Fruit fly (Drosophila melanogaster): Measurements from ENCODE around the gene CG13305.

The CG13305 gene

dm6 chr3L:8667809-8668593, 21.4 kb upstream of the CG13305 start:
- TF ChIP-seq CG7556 (GFP tag; optimal IDR thresholded peaks at IDR 0.05) (peak; percentile 21), ase (GFP tag; IDR thresholded peaks at IDR 0.05) (no peak), gcm2 (GFP tag; optimal IDR thresholded peaks at IDR 0.05) (no peak), CG12219 (GFP tag; optimal IDR thresholded peaks at IDR 0.05) (peak; percentile 10), HmgD (GFP tag; optimal IDR thresholded peaks at IDR 0.05) (no peak), CG3726 (GFP tag; IDR thresholded peaks at IDR 0.05) (no peak), sna (GFP tag; IDR thresholded peaks at IDR 0.05; ENCODE audit: partially characterized antibody) (no peak), CG4707 (GFP tag; optimal IDR thresholded peaks at IDR 0.05) (no peak), D (optimal IDR thresholded peaks at IDR 0.05) (no peak), D (GFP tag; optimal IDR thresholded peaks at IDR 0.05) (peak; percentile 37), H15 (GFP tag; IDR thresholded peaks at IDR 0.05) (peak; percentile 54; the same call in 1 of the 3 replicates), CG1024 (GFP tag; IDR thresholded peaks at IDR 0.05) (no peak), CG10267 (tag; optimal IDR thresholded peaks at IDR 0.05) (peak; percentile 58), gfzf (GFP tag; optimal IDR thresholded peaks at IDR 0.05) (no peak), CG4820 (GFP tag; optimal IDR thresholded peaks at IDR 0.05) (peak; percentile 24), BtbVII (GFP tag; optimal IDR thresholded peaks at IDR 0.05) (no peak), org-1 (GFP tag; optimal IDR thresholded peaks at IDR 0.05) (peak; percentile 1), ab (GFP tag; optimal IDR thresholded peaks at IDR 0.05) (no peak), bab2 (GFP tag; optimal IDR thresholded peaks at IDR 0.05) (no peak), ara (GFP tag; IDR thresholded peaks at IDR 0.05) (peak; percentile 63; the same call in 1 of the 2 replicates), crol (GFP tag; IDR thresholded peaks at IDR 0.05) (peak; percentile 60), btn (GFP tag; optimal IDR thresholded peaks at IDR 0.05) (no peak), BEAF-32 (GFP tag; optimal IDR thresholded peaks at IDR 0.05) (no peak), Camta (GFP tag; optimal IDR thresholded peaks at IDR 0.05) (no peak), aop (GFP tag; IDR thresholded peaks at IDR 0.05) (no peak), CG13775 (GFP tag; optimal IDR thresholded peaks at IDR 0.05) (peak; percentile 8), ftz-f1 (GFP tag; optimal IDR thresholded peaks at IDR 0.05) (no peak), Hmr (GFP tag; optimal IDR thresholded peaks at IDR 0.05) (no peak), CG6689 (GFP tag; IDR thresholded peaks at IDR 0.05) (peak; percentile 47), ERR (GFP tag; optimal IDR thresholded peaks at IDR 0.05) (no peak), Dip3 (GFP tag; optimal IDR thresholded peaks at IDR 0.05) (no peak), knrl (GFP tag; IDR thresholded peaks at IDR 0.05; ENCODE audit: partially characterized antibody) (no peak), sim (GFP tag; IDR thresholded peaks at IDR 0.05) (no peak), CG8281 (tag; optimal IDR thresholded peaks at IDR 0.05) (no peak), luna (GFP tag; optimal IDR thresholded peaks at IDR 0.05) (no peak), CG10462 (GFP tag; optimal IDR thresholded peaks at IDR 0.05) (no peak), croc (GFP tag; conservative IDR thresholded peaks at IDR 0.05) (0 out of 3 replicates have a peak, but pooled peaks have one; percentile 29), CG9727 (GFP tag; optimal IDR thresholded peaks at IDR 0.05) (peak; percentile 52), CG7963 (GFP tag; IDR thresholded peaks at IDR 0.05; ENCODE audit: partially characterized antibody) (no peak), CG15269 (tag; optimal IDR thresholded peaks at IDR 0.05) (peak; percentile 39), gem (tag; optimal IDR thresholded peaks at IDR 0.05) (peak; percentile 68), CG2202 (tag; optimal IDR thresholded peaks at IDR 0.05) (peak; percentile 31), CG9215 (GFP tag; IDR thresholded peaks at IDR 0.05) (no peak), row (GFP tag; IDR thresholded peaks at IDR 0.05) (peak; percentile 66), CHES-1-like (GFP tag; optimal IDR thresholded peaks at IDR 0.05) (no peak), CkIIα-i1 (GFP tag; IDR thresholded peaks at IDR 0.05) (no peak), Pdp1 (GFP tag; optimal IDR thresholded peaks at IDR 0.05) (no peak), Deaf1 (tag; optimal IDR thresholded peaks at IDR 0.05) (peak; percentile 27), CG31441 (GFP tag; IDR thresholded peaks at IDR 0.05) (peak; percentile 78), CG12391 (tag; optimal IDR thresholded peaks at IDR 0.05) (peak; percentile 58)
